Worm (Caenorhabditis elegans): ENCODE results near the gene hmt-1.

The hmt-1 gene

ce11 chrIII:11127528-11127927, 27.8 kb upstream of the hmt-1 start, which contains the start of gene Y48A6C.8:
Y48A6C.8 (minus strand) TSS chrIII:11127628.
- TF ChIP-seq hmg-1.2 (GFP tag; IDR thresholded peaks at IDR 0.05), result no peak

- TF ChIP-seq T07F8.4 (tag; optimal IDR thresholded peaks at IDR 0.05) (no peak), ztf-28 (GFP tag; IDR thresholded peaks at IDR 0.05) (no peak), D2030.7 (GFP tag; IDR thresholded peaks at IDR 0.05) (0 out of 2 replicates have a peak, but pooled peaks have one; percentile 37), somi-1 (GFP tag; optimal IDR thresholded peaks at IDR 0.05) (no peak), egl-44 (GFP tag; IDR thresholded peaks at IDR 0.05) (peak; percentile 32; the same call in 1 of the 2 replicates), madf-6 (GFP tag; IDR thresholded peaks at IDR 0.05) (peak; percentile 46), snpc-1.1 (tag; optimal IDR thresholded peaks at IDR 0.05; ENCODE audit: insufficient read depth) (peak; percentile 84), snpc-4 (GFP tag; optimal IDR thresholded peaks at IDR 0.05) (peak; percentile 83), snpc-4 (tag; optimal IDR thresholded peaks at IDR 0.05) (peak in 3 of 4 experiments; percentile 78 to 93 (median 91)), pbrm-1 (GFP tag; IDR thresholded peaks at IDR 0.05) (0 out of 2 replicates have a peak, but pooled peaks have one; percentile 10), hsf-1 (GFP tag; IDR thresholded peaks at IDR 0.05) (0 out of 2 replicates have a peak, but pooled peaks have one; percentile 13), K11D2.4 (GFP tag; IDR thresholded peaks at IDR 0.05) (no peak), nhr-120 (GFP tag; IDR thresholded peaks at IDR 0.05) (0 out of 2 replicates have a peak, but pooled peaks have one; percentile 61), hmg-1.2 (GFP tag; IDR thresholded peaks at IDR 0.05) (peak; percentile 73), F39B2.1 (GFP tag; IDR thresholded peaks at IDR 0.05) (no peak), B0336.3 (GFP tag; IDR thresholded peaks at IDR 0.05) (no peak), mcd-1 (GFP tag; IDR thresholded peaks at IDR 0.05) (0 out of 2 replicates have a peak, but pooled peaks have one; percentile 11), attf-6 (GFP tag; IDR thresholded peaks at IDR 0.05) (peak; percentile 70; the same call in 1 of the 2 replicates)
These were observed 24.1 kb upstream of the hmt-1 start for ce11 chrIII:11123844-11124243.

ce11 chrIII:11119176-11119853, 19.6 kb upstream of the hmt-1 start, which contains the start of the genes sup-35 and Y48A6C.4:
sup-35 (minus strand) TSS chrIII:11119226.
Y48A6C.4 (plus strand) TSS chrIII:11119803.
- no peak for TF ChIP-seq cebp-1 (GFP tag; IDR thresholded peaks at IDR 0.05)
- TF ChIP-seq cebp-1 (tag; optimal IDR thresholded peaks at IDR 0.05), result peak; percentile 49
- peak; percentile 84 for TF ChIP-seq dpl-1 (GFP tag; optimal IDR thresholded peaks at IDR 0.05)
- peak; percentile 80 for TF ChIP-seq attf-5 (GFP tag; optimal IDR thresholded peaks at IDR 0.05)
- no peak for TF ChIP-seq ceh-40 (GFP tag; IDR thresholded peaks at IDR 0.05)
- TF ChIP-seq efl-1 (GFP tag; optimal IDR thresholded peaks at IDR 0.05), result peak; percentile 94
- 0 out of 2 replicates have a peak, but pooled peaks have one; percentile 23 for TF ChIP-seq ztf-28 (GFP tag; IDR thresholded peaks at IDR 0.05)
- no peak for TF ChIP-seq ceh-79 (tag; optimal IDR thresholded peaks at IDR 0.05)
- peak; percentile 65 for TF ChIP-seq madf-10 (tag; optimal IDR thresholded peaks at IDR 0.05)
- peak; percentile 8 for TF ChIP-seq snpc-1.3 (tag; optimal IDR thresholded peaks at IDR 0.05; ENCODE audit: insufficient read depth)
- TF ChIP-seq let-607 (tag; optimal IDR thresholded peaks at IDR 0.05), result peak in 1 of 2 experiments; percentile 23
- peak; percentile 90 for TF ChIP-seq lin-54 (GFP tag; optimal IDR thresholded peaks at IDR 0.05)
- peak; percentile 64 for TF ChIP-seq lsl-1 (GFP tag; optimal IDR thresholded peaks at IDR 0.05)
- peak; percentile 14 for TF ChIP-seq xnd-1 (tag; optimal IDR thresholded peaks at IDR 0.05)
- no peak for TF ChIP-seq repo-1 (tag; optimal IDR thresholded peaks at IDR 0.05)
- TF ChIP-seq ZK185.1 (tag; optimal IDR thresholded peaks at IDR 0.05; ENCODE audit: poor library complexity, severe bottlenecking), result peak; percentile 46
- TF ChIP-seq F23B12.7 (tag; optimal IDR thresholded peaks at IDR 0.05; ENCODE audit: insufficient read depth), result peak; percentile 6
- peak; percentile 12 for TF ChIP-seq pha-4 (tag; optimal IDR thresholded peaks at IDR 0.05)
- peak; percentile 92 for TF ChIP-seq mcd-1 (GFP tag; IDR thresholded peaks at IDR 0.05)
- no peak for TF ChIP-seq nhr-90 (tag; optimal IDR thresholded peaks at IDR 0.05)
- peak; percentile 72 for TF ChIP-seq madf-8 (GFP tag; conservative IDR thresholded peaks at IDR 0.05)
- no peak for TF ChIP-seq snpc-4 (GFP tag; optimal IDR thresholded peaks at IDR 0.05)
- TF ChIP-seq snpc-4 (tag; optimal IDR thresholded peaks at IDR 0.05), result peak in 3 of 4 experiments; percentile 32 to 77 (median 73)
- peak; percentile 53; the same call in 1 of the 2 replicates for TF ChIP-seq rcor-1 (GFP tag; IDR thresholded peaks at IDR 0.05)
- peak; percentile 65 for TF ChIP-seq ceh-27 (GFP tag; optimal IDR thresholded peaks at IDR 0.05)
- no peak for TF ChIP-seq lin-26 (GFP tag; IDR thresholded peaks at IDR 0.05)
- TF ChIP-seq K12H6.12 (tag; optimal IDR thresholded peaks at IDR 0.05), result peak; percentile 74
- peak; percentile 76 for TF ChIP-seq dox-1 (GFP tag; IDR thresholded peaks at IDR 0.05)
- TF ChIP-seq D2030.7 (GFP tag; IDR thresholded peaks at IDR 0.05), result peak; percentile 92
